Fruit fly (Drosophila melanogaster) S2 (cell line): ENCODE results near the gene hemo.

Experiments
- CG8478 ChIP-seq: fragments of >200 bp; optimal IDR thresholded peaks from 2 replicates; lab custom pipeline; 2018
- CTCF ChIP-seq, 2 experiments: fragments of >200 bp; optimal IDR thresholded peaks; 2 replicates each; lab custom pipeline; 2018

The hemo gene

DNA sequence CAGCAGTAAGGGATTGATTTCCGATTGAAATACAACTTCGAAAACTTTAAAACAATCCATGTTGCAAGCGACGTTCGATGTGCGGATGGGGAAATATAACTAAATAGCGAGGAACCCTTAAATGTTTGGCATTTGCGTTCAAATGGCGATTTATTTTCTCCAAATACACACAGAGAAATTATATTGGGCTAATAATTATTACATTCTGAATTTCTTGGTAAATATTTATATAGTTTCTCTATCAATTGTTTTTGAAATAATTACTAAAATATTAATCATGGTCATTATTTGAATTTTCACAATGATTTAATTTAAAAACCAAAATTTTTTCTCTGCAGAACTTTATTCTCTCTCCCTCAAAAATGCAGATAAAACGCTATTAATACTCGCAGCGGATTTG, at the start of gene hemo, which contains the start of gene CG43210:
Gene hemo (minus strand): TSS at position 101 of the 400 bp plus-strand sequence.
Gene CG43210 (minus strand): TSS at position 101 of the 400 bp plus-strand sequence.
- no peak for TF ChIP-seq CG8478 (lab: Kevin White, UChicago)
- no peak for TF ChIP-seq CTCF (optimal IDR thresholded peaks at IDR 0.05; lab: Kevin White, UChicago)

dm6 chr3R:18598391-18598790, 33.4 kb upstream of the hemo start, which contains the start of gene Tssk:
Gene Tssk (plus strand): TSS chr3R:18598691.
- TF ChIP-seq CTCF (optimal IDR thresholded peaks at IDR 0.05; lab: Kevin White, UChicago), result no peak
- no peak for TF ChIP-seq CG8478 (lab: Kevin White, UChicago)

dm6 chr3R:18590754-18591153, 25.8 kb upstream of the hemo start, which contains the start of gene qin:
Gene qin (plus strand): TSS chr3R:18591027.
- TF ChIP-seq CG8478 (lab: Kevin White, UChicago), result no peak
- no peak for TF ChIP-seq CTCF (optimal IDR thresholded peaks at IDR 0.05; lab: Kevin White, UChicago)

DNA sequence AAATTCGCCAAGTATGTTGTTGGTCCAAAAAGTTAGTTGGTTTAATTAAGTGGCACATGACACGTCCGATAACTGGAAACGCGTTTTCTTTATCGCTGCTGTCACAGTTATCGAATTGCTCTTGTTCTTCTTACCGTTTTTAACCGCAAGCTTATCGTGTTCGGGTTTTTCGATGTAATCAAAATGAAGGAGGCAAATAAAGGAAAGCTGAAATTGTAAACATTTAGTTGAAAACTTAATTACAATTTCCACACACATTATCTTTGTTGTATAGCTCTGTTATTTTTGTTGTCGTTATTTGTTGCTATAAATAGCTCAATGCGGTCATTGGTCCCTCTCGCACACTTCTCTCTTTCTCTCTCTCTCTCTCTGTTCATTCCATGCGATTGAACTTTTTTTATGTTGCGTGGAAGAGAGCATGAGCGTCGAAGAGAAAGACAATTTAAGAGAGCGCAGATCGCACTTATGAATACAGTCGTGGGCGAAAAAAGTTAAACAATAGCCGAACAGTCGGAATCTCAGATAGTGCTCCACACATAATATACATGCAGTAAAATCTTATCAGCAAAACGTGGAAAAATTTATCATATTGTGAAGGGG, 20.4 kb upstream of the hemo start:
- TF ChIP-seq CTCF (optimal IDR thresholded peaks at IDR 0.05; lab: Kevin White, UChicago) (no peak), CG8478 (lab: Kevin White, UChicago) (no peak)

DNA sequence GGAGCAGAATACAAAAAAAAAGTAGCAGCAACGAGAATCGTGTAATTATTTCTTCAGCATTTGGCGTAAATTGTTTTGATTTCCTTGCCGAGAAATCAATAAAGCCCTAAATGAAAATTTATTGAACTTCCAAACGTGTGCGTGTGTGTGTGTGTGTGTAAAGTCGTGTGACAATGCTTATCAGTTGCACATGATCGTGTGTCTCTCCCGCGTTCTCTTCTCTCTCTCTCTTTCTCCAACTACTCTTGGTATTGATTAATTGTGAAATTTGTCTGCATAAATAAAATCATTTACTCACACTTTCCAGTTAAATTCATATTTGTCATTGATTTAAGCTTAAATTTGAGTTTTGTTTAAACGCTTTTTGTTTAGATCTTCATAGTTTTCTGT, 19.6 kb upstream of the hemo start:
- TF ChIP-seq CTCF (optimal IDR thresholded peaks at IDR 0.05; lab: Kevin White, UChicago) (no peak), CG8478 (lab: Kevin White, UChicago) (no peak)

DNA sequence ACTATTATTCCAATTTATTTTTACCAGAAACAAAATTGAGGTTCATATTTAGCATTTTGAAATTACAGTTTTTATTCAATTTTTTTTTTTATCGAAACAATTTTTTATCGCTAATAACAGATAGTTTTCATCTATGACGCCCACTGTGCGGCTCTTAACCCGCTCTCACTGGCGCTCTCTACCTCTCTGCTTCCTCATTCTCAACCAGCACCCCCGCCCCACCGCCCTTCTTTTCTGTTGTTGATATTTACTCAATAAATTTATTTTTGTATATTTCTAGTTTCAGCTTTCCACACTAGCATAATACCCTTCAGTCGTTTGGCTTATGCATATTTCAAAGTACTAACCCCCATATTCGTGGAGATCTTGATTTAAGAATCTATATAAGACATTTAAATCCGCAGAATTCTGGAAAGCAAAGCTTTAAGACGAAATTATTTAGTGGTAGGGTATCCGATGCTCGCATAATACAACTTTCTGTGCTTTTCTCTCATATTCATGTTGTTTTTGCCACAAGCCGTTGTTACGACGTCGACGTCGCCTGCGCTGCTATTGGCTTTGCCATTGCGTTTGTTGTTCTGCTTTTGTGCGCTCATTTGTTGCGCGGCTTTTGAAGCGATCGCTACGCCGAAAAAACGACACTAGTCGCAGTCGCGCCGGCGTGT, 19.0 kb upstream of the hemo start:
- no peak for TF ChIP-seq CTCF (optimal IDR thresholded peaks at IDR 0.05; lab: Kevin White, UChicago)
- no peak for TF ChIP-seq CG8478 (lab: Kevin White, UChicago)

DNA sequence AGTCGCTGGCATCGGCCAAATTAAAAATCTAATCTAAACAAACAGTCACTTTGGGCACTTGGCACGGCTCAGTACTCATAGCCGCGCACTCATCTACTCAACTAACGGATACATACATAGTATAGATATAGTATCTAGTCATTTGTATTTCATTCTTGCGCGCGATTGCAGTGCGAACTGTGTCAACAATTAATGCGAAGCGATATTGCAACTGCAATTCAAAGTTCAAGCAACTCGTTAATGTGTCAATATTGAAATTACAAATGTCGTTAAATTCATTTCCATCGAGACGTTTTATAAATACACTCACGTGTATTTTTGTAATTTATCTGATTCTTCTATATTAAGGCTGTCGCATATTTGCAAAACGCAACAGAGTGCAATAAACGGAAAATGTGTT, 17.3 kb upstream of the hemo start:
- TF ChIP-seq CTCF (optimal IDR thresholded peaks at IDR 0.05; lab: Kevin White, UChicago), result no peak
- TF ChIP-seq CG8478 (lab: Kevin White, UChicago), result no peak

dm6 chr3R:18580979-18581378, 16.0 kb upstream of the hemo start:
- TF ChIP-seq CG8478 (lab: Kevin White, UChicago) (no peak), CTCF (optimal IDR thresholded peaks at IDR 0.05; lab: Kevin White, UChicago) (no peak)

dm6 chr3R:18577739-18578417, 12.9 kb upstream of the hemo start:
- TF ChIP-seq CTCF (optimal IDR thresholded peaks at IDR 0.05; lab: Kevin White, UChicago) (no peak), CG8478 (lab: Kevin White, UChicago) (no peak)

- TF ChIP-seq CTCF (optimal IDR thresholded peaks at IDR 0.05; lab: Kevin White, UChicago) (no peak), CG8478 (lab: Kevin White, UChicago) (no peak)
Observed at dm6 chr3R:18573699-18574259, 8.8 kb upstream of the hemo start.

DNA sequence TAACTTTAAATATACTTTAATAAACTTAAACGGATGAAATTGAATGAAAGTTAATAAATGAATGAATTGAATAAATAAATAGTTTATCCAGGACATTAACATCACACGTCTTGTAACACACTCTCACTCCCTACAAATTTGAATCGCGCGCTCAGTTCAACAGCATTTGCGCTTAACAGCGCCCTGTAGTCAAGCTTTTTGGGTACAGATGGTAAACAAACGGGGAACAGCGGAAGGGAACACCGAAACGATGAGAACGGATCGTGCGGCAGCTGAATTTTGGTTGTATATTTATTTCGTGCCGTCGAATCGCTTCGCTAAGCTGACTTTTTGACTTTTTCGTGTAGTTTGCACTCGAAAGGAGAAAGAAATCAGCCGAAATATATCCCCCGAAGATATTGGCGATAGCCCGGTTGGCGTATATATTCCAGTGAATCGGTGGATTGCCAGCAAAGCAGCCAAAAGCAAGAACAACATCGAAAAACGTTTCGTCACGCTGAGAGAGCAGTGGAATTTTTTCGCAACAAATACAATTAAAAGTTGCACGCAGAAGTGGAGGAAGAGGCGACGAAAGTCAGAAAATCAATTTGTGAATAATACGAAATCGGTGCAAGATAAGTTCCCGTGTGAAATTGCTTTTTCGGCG, 8.0 kb upstream of the hemo start, which contains the start of the genes CG7694 and fray:
Gene CG7694 (plus strand): TSS at position 247 of the 646 bp plus-strand sequence.
Gene fray (plus strand): TSS at position 247 of the 646 bp plus-strand sequence.
- TF ChIP-seq CG8478 (lab: Kevin White, UChicago), result no peak
- TF ChIP-seq CTCF (optimal IDR thresholded peaks at IDR 0.05; lab: Kevin White, UChicago), result no peak

dm6 chr3R:18572240-18572803, 7.3 kb upstream of the hemo start:
- TF ChIP-seq CG8478 (lab: Kevin White, UChicago) (no peak), CTCF (optimal IDR thresholded peaks at IDR 0.05; lab: Kevin White, UChicago) (no peak)

DNA sequence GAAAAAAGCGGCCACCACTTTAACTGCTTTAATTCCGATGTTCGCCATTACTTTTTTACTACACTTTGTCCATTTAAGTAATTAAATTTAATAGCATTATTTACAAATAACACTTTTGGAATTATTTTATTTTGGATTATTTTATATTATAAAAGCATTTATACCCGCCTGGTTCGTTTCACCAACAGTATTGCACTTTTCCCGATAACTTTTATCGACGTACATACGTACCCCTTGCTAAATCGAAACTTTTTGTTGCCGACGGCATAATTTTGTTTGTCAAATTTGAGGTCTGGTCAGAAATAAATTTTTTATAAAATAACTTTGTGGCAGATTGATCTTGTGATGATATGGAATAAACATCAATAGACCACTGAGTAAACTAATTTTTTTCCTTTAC, 5.4 kb downstream of the hemo start, which contains the start of gene CG7691:
Gene CG7691 (plus strand): TSS at position 301 of the 400 bp plus-strand sequence.
- TF ChIP-seq CTCF (optimal IDR thresholded peaks at IDR 0.05; lab: Kevin White, UChicago) (no peak), CG8478 (lab: Kevin White, UChicago) (no peak)

dm6 chr3R:18548787-18549186, 16.2 kb downstream of the hemo start:
- no peak for TF ChIP-seq CTCF (optimal IDR thresholded peaks at IDR 0.05; lab: Kevin White, UChicago)
- no peak for TF ChIP-seq CG8478 (lab: Kevin White, UChicago)
